Worm (Caenorhabditis elegans): ENCODE measurements around the gene T09A12.1.

- TF ChIP-seq nhr-77 (tag; optimal IDR thresholded peaks at IDR 0.05) = no peak
- TF ChIP-seq R02D3.7 (tag; optimal IDR thresholded peaks at IDR 0.05) = no peak
- no peak for TF ChIP-seq nhr-11 (tag; optimal IDR thresholded peaks at IDR 0.05)
- TF ChIP-seq ama-1 (optimal IDR thresholded peaks at IDR 0.05) = no peak
- no peak for TF ChIP-seq lin-39 (tag; optimal IDR thresholded peaks at IDR 0.05)
- no peak for TF ChIP-seq unc-62 (GFP tag; optimal IDR thresholded peaks at IDR 0.05)
- TF ChIP-seq lin-13 (GFP tag; optimal IDR thresholded peaks at IDR 0.05) = no peak
- TF ChIP-seq egl-27 (tag; optimal IDR thresholded peaks at IDR 0.05) = no peak
- TF ChIP-seq blmp-1 (tag; optimal IDR thresholded peaks at IDR 0.05; ENCODE audit: insufficient read depth) = no peak
- TF ChIP-seq elt-3 (tag; optimal IDR thresholded peaks at IDR 0.05) = no peak
- TF ChIP-seq ceh-82 (tag; optimal IDR thresholded peaks at IDR 0.05) = no peak
These were observed 16.8 kb downstream of the T09A12.1 start, which contains the start of gene vit-6 for ce11 chrIV:8260848-8261638.
